Worm (Caenorhabditis elegans): ENCODE results near the gene nhr-225.
"Not testable (repeated sequence)": the region's sequence is repeated elsewhere in the genome, so short reads cannot be mapped to it uniquely, and the experiment has no call there.

DNA sequence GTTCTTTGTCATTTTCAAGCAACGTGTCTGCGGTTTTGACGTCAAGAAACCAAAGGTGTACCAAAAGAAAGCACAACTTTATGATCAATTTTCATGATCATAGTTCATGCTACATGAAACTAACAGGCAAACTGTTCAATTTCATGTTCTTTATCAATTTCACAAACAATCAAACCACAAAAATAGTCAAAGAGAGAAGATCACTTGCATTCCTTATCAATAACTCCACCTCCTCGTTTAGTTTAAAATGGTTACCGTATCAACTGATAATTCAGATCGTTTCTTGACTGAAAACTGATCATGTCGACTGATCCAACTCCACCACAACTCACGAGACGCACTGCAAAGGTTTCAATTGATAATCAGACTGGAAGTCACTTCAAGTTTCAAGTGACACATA, 39.9 kb upstream of the nhr-225 start, which contains the start of gene pud-1.1:
- not testable (repeated sequence) for TF ChIP-seq T22C8.4 (GFP tag; IDR thresholded peaks at IDR 0.05); cog-1 (tag; optimal IDR thresholded peaks at IDR 0.05); flt-1 (GFP tag; IDR thresholded peaks at IDR 0.05)

All from whole organism, midembryonic.